Fruit fly (Drosophila melanogaster) whole organism: ENCODE data around the gene Bap111.

Experiments
- CG8478 ChIP-seq: fragments of >200 bp; optimal IDR thresholded peaks from 2 replicates; lab custom pipeline; 2018; ENCODE audit warnings: inconsistent platforms
- usp ChIP-seq: fragments of >200 bp; optimal IDR thresholded peaks from 2 replicates; lab custom pipeline; 2017; ENCODE audit warnings: missing biosample characterization, missing genetic modification characterization, mixed read lengths

dm6 chrX:9106775-9107283 is 42.3 kb upstream of the Bap111 start, which contains the start of gene Arfrp1:
- TF ChIP-seq usp (GFP tag; lab: Kevin White, UChicago) (no peak), CG8478 (no peak)
